Worm (Caenorhabditis elegans) whole organism, late embryonic: ENCODE results near the gene T21E8.7.

ENCODE experiments used
- ama-1 ChIP-seq: fragments of 150-350 bp; optimal IDR thresholded peaks from 2 replicates; lab custom pipeline; 2014
- ceh-45 ChIP-seq: fragments of 200-800 bp; sonication (Bioruptor generic); IDR thresholded peaks from 2 replicates; pipeline ENCODE4 v1.3.6; 2022; ENCODE audit warnings: missing genetic modification reagents, missing genetic modification characterization, missing compliant biosample characterization
- fkh-6 ChIP-seq: sonication (generic microtip); optimal IDR thresholded peaks from 2 replicates; lab custom pipeline; 2016; ENCODE audit warnings: missing genetic modification characterization, missing compliant biosample characterization
- tbx-2 ChIP-seq: sonication (generic microtip); optimal IDR thresholded peaks from 2 replicates; lab custom pipeline; 2016; ENCODE audit warnings: missing genetic modification characterization, missing compliant biosample characterization

- TF ChIP-seq ama-1, result no peak
- TF ChIP-seq tbx-2, result no peak
- no peak for TF ChIP-seq fkh-6
- no peak for TF ChIP-seq ceh-45 (GFP tag; lab: Robert Waterston, UW)
These were observed 1.3 kb upstream of the T21E8.7 start, which contains the start of gene T21E8.6 for ce11 chrX:10881984-10882383.
